Worm (Caenorhabditis elegans): Measurements from ENCODE around the gene F37C12.10.

DNA sequence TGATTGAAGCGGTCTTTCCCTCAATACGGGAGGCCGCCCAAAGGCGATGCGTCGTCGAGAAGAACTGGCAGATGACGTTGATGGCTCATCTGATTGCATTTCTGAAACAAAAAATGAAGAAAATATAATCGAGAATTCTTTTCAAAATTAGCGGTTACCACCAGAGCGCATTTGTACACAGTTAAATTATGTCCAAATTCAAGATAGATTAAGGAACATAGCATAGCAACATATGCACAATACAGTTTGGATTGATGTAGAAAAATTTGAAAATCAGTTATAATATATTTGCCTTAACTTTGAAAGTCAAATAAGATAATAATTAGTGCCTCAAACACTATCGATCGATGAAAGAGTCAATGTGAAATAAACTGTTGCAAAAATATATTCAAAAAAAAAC is 41.5 kb upstream of the F37C12.10 start, which contains the start of gene R151.8:
- TF ChIP-seq cog-1 (tag; optimal IDR thresholded peaks at IDR 0.05) = no peak
- no peak for TF ChIP-seq ref-1 (GFP tag; conservative IDR thresholded peaks at IDR 0.05)
- TF ChIP-seq med-1 (GFP tag; optimal IDR thresholded peaks at IDR 0.05; ENCODE audit: insufficient read depth) = no peak
- TF ChIP-seq tab-1 (GFP tag; IDR thresholded peaks at IDR 0.05) = no peak
- TF ChIP-seq T22C8.4 (GFP tag; IDR thresholded peaks at IDR 0.05) = no peak
- no peak for TF ChIP-seq ztf-23 (GFP tag; IDR thresholded peaks at IDR 0.05)
- no peak for TF ChIP-seq ztf-29 (GFP tag; IDR thresholded peaks at IDR 0.05)
- no peak for TF ChIP-seq klf-2 (GFP tag; conservative IDR thresholded peaks at IDR 0.05)
- TF ChIP-seq flt-1 (GFP tag; IDR thresholded peaks at IDR 0.05) = no peak

All from whole organism, midembryonic.